Worm (Caenorhabditis elegans): Measurements from ENCODE around the gene nrx-1.

nrx-1 gene

DNA sequence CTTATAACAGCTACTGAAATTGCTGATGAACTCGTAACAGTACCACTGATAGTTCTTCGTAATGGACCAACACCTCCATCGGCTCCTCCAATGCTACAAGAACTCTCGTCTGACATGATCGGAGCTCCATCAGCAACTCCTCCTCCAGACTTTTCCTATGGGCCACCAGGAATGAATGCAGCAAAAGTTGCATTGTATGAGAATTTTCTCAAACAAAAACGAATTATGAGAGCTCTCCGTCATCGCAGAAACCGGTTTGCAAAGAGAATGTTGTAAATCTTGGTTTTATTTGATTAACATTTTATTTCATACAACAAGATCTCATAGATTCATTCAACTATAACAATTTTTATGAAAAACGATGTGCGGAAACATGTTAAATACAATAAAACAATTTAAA, 62.8 kb downstream of the nrx-1 start (continued):
- TF ChIP-seq nhr-102 (tag; optimal IDR thresholded peaks at IDR 0.05) (peak; percentile 66), zfp-3 (GFP tag; conservative IDR thresholded peaks at IDR 0.05) (peak; percentile 48; the same call in 1 of the 2 replicates), nhr-237 (tag; optimal IDR thresholded peaks at IDR 0.05) (no peak), zfp-2 (tag; optimal IDR thresholded peaks at IDR 0.05) (no peak), T20F7.1 (GFP tag; optimal IDR thresholded peaks at IDR 0.05) (peak; percentile 31), Y75B8A.6 (GFP tag; IDR thresholded peaks at IDR 0.05) (peak; percentile 61; the same call in 1 of the 2 replicates), nhr-11 (tag; optimal IDR thresholded peaks at IDR 0.05) (no peak), zip-2 (tag; optimal IDR thresholded peaks at IDR 0.05) (no peak), nhr-25 (tag; optimal IDR thresholded peaks at IDR 0.05; ENCODE audit: borderline replicate concordance, insufficient read depth) (no peak), lim-7 (GFP tag; IDR thresholded peaks at IDR 0.05) (no peak), gei-8 (GFP tag; optimal IDR thresholded peaks at IDR 0.05) (peak; percentile 61), cey-2 (tag; optimal IDR thresholded peaks at IDR 0.05; ENCODE audit: borderline replicate concordance, insufficient read depth) (no peak), lsy-2 (tag; optimal IDR thresholded peaks at IDR 0.05) (peak in 1 of 2 experiments; percentile 18), D1046.2 (GFP tag; IDR thresholded peaks at IDR 0.05) (0 out of 2 replicates have a peak, but pooled peaks have one; percentile 21), dmd-9 (GFP tag; IDR thresholded peaks at IDR 0.05) (no peak), hif-1 (tag; optimal IDR thresholded peaks at IDR 0.05) (peak in 1 of 2 experiments; percentile 14), lin-39 (tag; optimal IDR thresholded peaks at IDR 0.05) (no peak), F49E8.2 (tag; optimal IDR thresholded peaks at IDR 0.05; ENCODE audit: borderline replicate concordance) (no peak), aha-1 (tag) (no peak), lin-38 (GFP tag; IDR thresholded peaks at IDR 0.05) (peak; percentile 36; the same call in 1 of the 2 replicates), tra-1 (GFP tag; IDR thresholded peaks at IDR 0.05) (no peak), F26F4.8 (GFP tag; conservative IDR thresholded peaks at IDR 0.05) (no peak)

DNA sequence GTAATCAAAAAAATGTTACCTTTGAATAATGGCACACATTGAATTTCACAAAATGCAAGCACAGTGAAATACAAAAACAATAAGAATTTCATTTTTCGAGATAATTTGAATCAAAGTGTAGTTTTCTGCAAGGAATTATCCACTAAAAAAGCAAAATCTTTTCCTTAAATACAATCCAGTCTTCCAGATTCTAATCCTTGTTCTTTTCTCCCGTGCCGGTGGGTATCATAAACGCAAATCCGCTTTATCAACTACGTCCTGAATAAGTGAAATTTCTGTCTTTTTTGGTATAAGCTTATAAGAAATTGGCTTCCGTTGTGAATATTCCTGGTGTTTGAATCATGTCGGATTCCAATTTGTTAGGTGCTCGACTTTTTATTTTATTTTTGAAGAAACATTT, 63.3 kb downstream of the nrx-1 start:
- no peak for TF ChIP-seq duxl-1 (tag; optimal IDR thresholded peaks at IDR 0.05; ENCODE audit: poor library complexity)
- TF ChIP-seq hlh-11 (tag; optimal IDR thresholded peaks at IDR 0.05), result no peak
- TF ChIP-seq nhr-111 (GFP tag; optimal IDR thresholded peaks at IDR 0.05), result no peak
- no peak for TF ChIP-seq ceh-62 (tag; optimal IDR thresholded peaks at IDR 0.05)
- no peak for TF ChIP-seq D1046.2 (GFP tag; IDR thresholded peaks at IDR 0.05)
- TF ChIP-seq rbr-2 (tag; optimal IDR thresholded peaks at IDR 0.05), result no peak
- TF ChIP-seq T20F7.1 (GFP tag; optimal IDR thresholded peaks at IDR 0.05), result no peak
- TF ChIP-seq daf-16 (GFP tag; optimal IDR thresholded peaks at IDR 0.05), result no peak
- peak; percentile 15 for TF ChIP-seq daf-16 (tag; optimal IDR thresholded peaks at IDR 0.05)
- TF ChIP-seq arid-1 (GFP tag; conservative IDR thresholded peaks at IDR 0.05), result no peak
- peak; percentile 52 for TF ChIP-seq ama-1 (optimal IDR thresholded peaks at IDR 0.05)

DNA sequence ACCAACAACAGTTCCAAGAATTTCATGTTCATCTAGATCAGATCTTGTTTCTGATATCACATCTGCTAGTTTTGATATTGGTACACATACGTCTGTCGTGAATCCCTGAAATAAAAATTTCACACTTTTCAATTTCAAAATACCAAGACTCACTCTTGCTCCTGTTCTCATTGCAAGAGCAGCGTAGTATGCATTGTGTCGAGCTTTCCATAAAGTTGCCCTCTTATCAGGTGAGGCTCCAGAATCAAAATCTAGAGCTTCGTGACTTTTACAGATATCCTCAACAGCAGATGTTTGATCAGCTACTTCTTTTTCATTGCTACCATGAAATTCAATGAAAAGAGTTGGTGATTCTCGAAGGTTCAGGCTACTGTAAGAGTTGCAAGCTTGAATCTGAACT, 64.2 kb downstream of the nrx-1 start, which contains the start of gene F32D8.11:
Gene F32D8.11, minus strand, starts transcription at position 101 of the 400 bp plus-strand sequence.
- no peak for TF ChIP-seq hif-1 (tag; optimal IDR thresholded peaks at IDR 0.05)
- no peak for TF ChIP-seq daf-16 (GFP tag; optimal IDR thresholded peaks at IDR 0.05)
- no peak for TF ChIP-seq daf-16 (tag; optimal IDR thresholded peaks at IDR 0.05)
- no peak for TF ChIP-seq madf-9 (GFP tag; conservative IDR thresholded peaks at IDR 0.05)
- no peak for TF ChIP-seq Y105C5A.15 (GFP tag; IDR thresholded peaks at IDR 0.05)

DNA sequence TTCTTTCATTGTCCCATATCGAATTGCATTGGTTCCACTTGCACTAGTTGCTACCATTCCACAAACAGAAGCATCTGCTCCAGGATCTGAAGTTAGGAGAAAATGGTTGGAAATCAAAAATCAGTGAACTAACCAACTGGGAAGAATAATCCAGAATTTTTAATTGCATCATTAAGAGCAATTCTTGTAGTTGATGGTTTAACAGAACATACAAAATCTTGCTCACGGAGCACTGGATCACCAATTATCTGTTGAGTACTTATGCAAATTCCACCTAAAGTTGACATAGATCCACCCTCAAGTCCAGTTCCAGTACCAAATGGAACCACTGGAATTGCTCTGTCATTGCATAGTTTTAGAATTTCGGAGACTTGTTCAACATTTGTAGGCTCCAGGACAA, 65.0 kb downstream of the nrx-1 start:
- TF ChIP-seq madf-5 (GFP tag; IDR thresholded peaks at IDR 0.05), result no peak
- TF ChIP-seq unc-62 (GFP tag; optimal IDR thresholded peaks at IDR 0.05 in 1 of 2), result peak in 1 of 2 experiments; percentile 90
- no peak for TF ChIP-seq unc-62 (tag; optimal IDR thresholded peaks at IDR 0.05)

Measured in whole organism, L4 larva.